Fruit fly (Drosophila melanogaster): ENCODE measurements around the gene p.

Gene p

DNA sequence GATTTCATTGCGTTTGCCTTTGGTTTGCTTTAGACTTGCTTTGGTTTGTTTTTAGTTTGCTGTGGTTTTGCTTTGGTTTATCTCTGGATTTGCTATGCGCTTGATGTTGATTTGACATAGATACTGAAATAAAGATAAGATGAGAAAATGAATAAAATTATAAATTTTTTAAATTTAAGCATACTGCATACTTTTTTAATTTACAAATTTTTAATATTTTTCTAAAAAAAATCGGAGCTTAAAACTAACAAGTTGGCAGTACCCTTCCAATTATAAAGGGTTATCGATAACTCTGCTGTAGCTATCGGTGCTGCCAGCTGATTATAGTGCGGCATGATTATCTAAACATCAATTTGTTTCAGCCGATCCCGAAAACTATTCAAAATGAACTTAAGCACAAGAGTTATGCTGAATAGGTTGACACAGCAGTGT is 3.3 kb upstream of the p start, which contains the start of gene mRpL19 (continued):
- TF ChIP-seq MBD-R2 (GFP tag; IDR thresholded peaks at IDR 0.05) (peak; percentile 84), CG13287 (GFP tag; IDR thresholded peaks at IDR 0.05; ENCODE audit: partially characterized antibody) (peak; percentile 80), CG2129 (GFP tag; IDR thresholded peaks at IDR 0.05; ENCODE audit: partially characterized antibody) (peak; percentile 26), CG18262 (tag; optimal IDR thresholded peaks at IDR 0.05) (peak; percentile 63), slbo (GFP tag; IDR thresholded peaks at IDR 0.05) (peak; percentile 22; the same call in 1 of the 2 replicates), CG32532 (GFP tag; IDR thresholded peaks at IDR 0.05) (peak; percentile 57; the same call in 1 of the 2 replicates), lilli (GFP tag; optimal IDR thresholded peaks at IDR 0.05) (peak; percentile 45), grn (GFP tag; optimal IDR thresholded peaks at IDR 0.05) (peak; percentile 91), Awh (GFP tag; IDR thresholded peaks at IDR 0.05) (no peak), B-H2 (GFP tag; optimal IDR thresholded peaks at IDR 0.05) (peak; percentile 56), ham (GFP tag; IDR thresholded peaks at IDR 0.05) (no peak), CG1602 (GFP tag; optimal IDR thresholded peaks at IDR 0.05) (no peak), Hr51 (GFP tag; optimal IDR thresholded peaks at IDR 0.05) (peak in 1 of 2 experiments; percentile 48), Fer3 (tag; optimal IDR thresholded peaks at IDR 0.05) (peak; percentile 52), Pdp1 (GFP tag; optimal IDR thresholded peaks at IDR 0.05) (peak in 1 of 2 experiments; percentile 90), CG18619 (GFP tag; optimal IDR thresholded peaks at IDR 0.05) (no peak), CG10959 (GFP tag; IDR thresholded peaks at IDR 0.05) (no peak), Opbp (GFP tag; IDR thresholded peaks at IDR 0.05; ENCODE audit: partially characterized antibody) (no peak; the same call in 2 of the 3 replicates), z (GFP tag; IDR thresholded peaks at IDR 0.05) (no peak), CG17186 (GFP tag; optimal IDR thresholded peaks at IDR 0.05) (no peak), CG3163 (GFP tag; optimal IDR thresholded peaks at IDR 0.05) (no peak), CG3726 (GFP tag; IDR thresholded peaks at IDR 0.05) (no peak), BEAF-32 (GFP tag; optimal IDR thresholded peaks at IDR 0.05) (peak; percentile 54), croc (GFP tag; conservative IDR thresholded peaks at IDR 0.05) (no peak), CG9727 (GFP tag; optimal IDR thresholded peaks at IDR 0.05) (peak; percentile 26), hkb (optimal IDR thresholded peaks at IDR 0.05) (no peak), hkb (GFP tag; IDR thresholded peaks at IDR 0.05) (peak; percentile 38; the same call in 1 of the 2 replicates), Sry-β (GFP tag; optimal IDR thresholded peaks at IDR 0.05) (no peak), Sox100B (GFP tag; optimal IDR thresholded peaks at IDR 0.05) (peak; percentile 44), dati (GFP tag; IDR thresholded peaks at IDR 0.05) (no peak), NK7.1 (GFP tag; optimal IDR thresholded peaks at IDR 0.05) (no peak), crc (GFP tag; optimal IDR thresholded peaks at IDR 0.05) (no peak), CG6791 (GFP tag; IDR thresholded peaks at IDR 0.05; ENCODE audit: partially characterized antibody) (peak; percentile 62; the same call in 2 of the 3 replicates), inv (GFP tag; IDR thresholded peaks at IDR 0.05; ENCODE audit: partially characterized antibody) (0 out of 2 replicates have a peak, but pooled peaks have one; percentile 6), CG4328 (GFP tag; optimal IDR thresholded peaks at IDR 0.05) (peak; percentile 37), btn (GFP tag; optimal IDR thresholded peaks at IDR 0.05) (no peak), oc (tag; optimal IDR thresholded peaks at IDR 0.05) (no peak), CG1792 (GFP tag; optimal IDR thresholded peaks at IDR 0.05) (no peak), dimm (GFP tag; IDR thresholded peaks at IDR 0.05) (no peak), pnt (GFP tag; optimal IDR thresholded peaks at IDR 0.05) (no peak), so (GFP tag; IDR thresholded peaks at IDR 0.05) (no peak), CG15269 (tag; optimal IDR thresholded peaks at IDR 0.05) (peak; percentile 62), Myb (GFP tag; optimal IDR thresholded peaks at IDR 0.05) (no peak), CG30403 (GFP tag; optimal IDR thresholded peaks at IDR 0.05) (peak; percentile 46), caup (GFP tag; optimal IDR thresholded peaks at IDR 0.05; ENCODE audit: severe bottlenecking) (peak; percentile 0), dmrt99B (tag; optimal IDR thresholded peaks at IDR 0.05) (peak; percentile 33), CG34422 (GFP tag; IDR thresholded peaks at IDR 0.05) (peak; percentile 55; the same call in 1 of the 3 replicates), Six4 (GFP tag; optimal IDR thresholded peaks at IDR 0.05) (peak; percentile 5), knrl (GFP tag; IDR thresholded peaks at IDR 0.05; ENCODE audit: partially characterized antibody) (peak; percentile 26; the same call in 1 of the 3 replicates), Camta (GFP tag; optimal IDR thresholded peaks at IDR 0.05) (no peak)

Data from whole organism, embryonic.